Fruit fly (Drosophila melanogaster): Measurements from ENCODE around the gene png.

The png gene

DNA sequence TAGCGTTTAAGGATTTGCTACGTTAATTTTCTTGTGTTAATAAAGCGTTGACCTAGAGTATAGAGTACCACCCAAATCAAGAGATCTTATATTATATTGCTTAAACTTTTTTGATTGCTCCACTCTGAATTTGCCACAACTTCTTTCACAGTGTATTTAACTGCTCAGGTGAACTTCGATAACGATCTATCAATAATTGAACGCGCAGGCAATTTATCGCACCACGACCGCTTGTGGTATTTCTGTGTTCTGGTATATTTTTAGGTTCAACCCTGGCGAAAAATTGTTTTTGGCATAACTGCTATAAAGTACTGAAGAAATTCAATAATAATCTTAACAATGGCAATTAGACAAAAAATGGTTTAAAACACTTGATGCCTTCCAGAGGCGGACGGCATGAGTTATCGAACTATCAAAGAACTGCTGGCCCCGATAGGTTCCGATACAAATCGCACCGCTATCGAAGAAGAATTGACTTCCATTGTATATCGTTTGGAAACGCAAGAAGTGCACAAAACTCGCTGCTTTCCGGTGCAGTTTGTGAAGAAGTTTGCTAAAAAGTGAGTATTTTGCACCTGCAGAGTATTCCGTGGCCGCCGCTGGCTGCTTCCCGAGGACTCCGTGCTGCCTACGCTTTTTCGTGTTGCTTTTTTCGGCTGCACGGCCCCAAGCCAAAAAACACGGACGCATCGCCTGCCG, 12.9 kb upstream of the png start, which contains the start of gene ssx (continued):
- TF ChIP-seq CG12219 (GFP tag; optimal IDR thresholded peaks at IDR 0.05) (no peak), CG18764 (GFP tag; optimal IDR thresholded peaks at IDR 0.05) (peak; percentile 24), ro (GFP tag; IDR thresholded peaks at IDR 0.05) (no peak), wek (GFP tag; optimal IDR thresholded peaks at IDR 0.05) (no peak), Doc2 (GFP tag; IDR thresholded peaks at IDR 0.05) (no peak), pb (GFP tag; optimal IDR thresholded peaks at IDR 0.05) (no peak), CG34224 (GFP tag; IDR thresholded peaks at IDR 0.05; ENCODE audit: partially characterized antibody) (peak; percentile 86), psq (GFP tag; optimal IDR thresholded peaks at IDR 0.05) (no peak), ap (GFP tag; IDR thresholded peaks at IDR 0.05) (no peak), rib (GFP tag; IDR thresholded peaks at IDR 0.05) (no peak), tx (GFP tag; optimal IDR thresholded peaks at IDR 0.05) (peak; percentile 13), HmgD (GFP tag; optimal IDR thresholded peaks at IDR 0.05) (no peak), ind (GFP tag; optimal IDR thresholded peaks at IDR 0.05) (peak; percentile 18), knrl (GFP tag; IDR thresholded peaks at IDR 0.05; ENCODE audit: partially characterized antibody) (peak; percentile 76), CG16813 (GFP tag; IDR thresholded peaks at IDR 0.05; ENCODE audit: partially characterized antibody) (peak; percentile 85), zen2 (GFP tag; IDR thresholded peaks at IDR 0.05; ENCODE audit: partially characterized antibody) (peak; percentile 70; the same call in 1 of the 3 replicates), CG17186 (GFP tag; optimal IDR thresholded peaks at IDR 0.05) (peak; percentile 70), kay (GFP tag; optimal IDR thresholded peaks at IDR 0.05) (no peak), CG9609 (GFP tag; optimal IDR thresholded peaks at IDR 0.05) (peak; percentile 9), CG7963 (GFP tag; IDR thresholded peaks at IDR 0.05; ENCODE audit: partially characterized antibody) (peak; percentile 89; the same call in 2 of the 3 replicates), tgo (GFP tag; IDR thresholded peaks at IDR 0.05) (no peak), CG16863 (GFP tag; optimal IDR thresholded peaks at IDR 0.05) (peak; percentile 41), CG12659 (GFP tag; optimal IDR thresholded peaks at IDR 0.05) (peak; percentile 70), dmrt99B (tag; optimal IDR thresholded peaks at IDR 0.05) (no peak), CG18619 (GFP tag; optimal IDR thresholded peaks at IDR 0.05) (no peak), scrt (GFP tag; optimal IDR thresholded peaks at IDR 0.05) (no peak), CG4707 (GFP tag; optimal IDR thresholded peaks at IDR 0.05) (no peak), CG11247 (GFP tag; IDR thresholded peaks at IDR 0.05) (no peak), Dll (GFP tag; IDR thresholded peaks at IDR 0.05; ENCODE audit: partially characterized antibody) (peak; percentile 87), fd3F (GFP tag; optimal IDR thresholded peaks at IDR 0.05) (no peak), CG33557 (GFP tag; optimal IDR thresholded peaks at IDR 0.05) (no peak), Sox100B (GFP tag; optimal IDR thresholded peaks at IDR 0.05) (no peak), Eip74EF (GFP tag; optimal IDR thresholded peaks at IDR 0.05) (no peak), Awh (GFP tag; IDR thresholded peaks at IDR 0.05) (0 out of 2 replicates have a peak, but pooled peaks have one; percentile 40), CG4404 (GFP tag; IDR thresholded peaks at IDR 0.05) (0 out of 2 replicates have a peak, but pooled peaks have one; percentile 13), Deaf1 (tag; optimal IDR thresholded peaks at IDR 0.05) (no peak), kni (GFP tag; optimal IDR thresholded peaks at IDR 0.05) (no peak), CG2120 (GFP tag; optimal IDR thresholded peaks at IDR 0.05) (peak; percentile 74), ham (GFP tag; IDR thresholded peaks at IDR 0.05) (no peak), CG3995 (GFP tag; optimal IDR thresholded peaks at IDR 0.05) (no peak), CG14710 (tag; optimal IDR thresholded peaks at IDR 0.05) (peak; percentile 28), CG7839 (tag; optimal IDR thresholded peaks at IDR 0.05) (peak; percentile 39), Optix (GFP tag; IDR thresholded peaks at IDR 0.05) (no peak), CTCF (GFP tag; optimal IDR thresholded peaks at IDR 0.05) (no peak), CG31224 (GFP tag; IDR thresholded peaks at IDR 0.05) (no peak), Myb (GFP tag; optimal IDR thresholded peaks at IDR 0.05) (peak; percentile 70), CG13296 (GFP tag; optimal IDR thresholded peaks at IDR 0.05) (no peak), CG8924 (tag; optimal IDR thresholded peaks at IDR 0.05) (no peak), chinmo (GFP tag; IDR thresholded peaks at IDR 0.05; ENCODE audit: partially characterized antibody) (peak; percentile 77; the same call in 1 of the 4 replicates), sim (GFP tag; IDR thresholded peaks at IDR 0.05) (no peak)
